Worm (Caenorhabditis elegans): ENCODE results near the gene R11G11.16.

Gene R11G11.16

ce11 chrV:536571-536970 is 11.6 kb upstream of the R11G11.16 start, which contains the start of gene C14C6.5:
Gene C14C6.5, plus strand, starts transcription at chrV:536628.
- TF ChIP-seq fos-1 (tag; optimal IDR thresholded peaks at IDR 0.05) (no peak), skn-1 (tag; optimal IDR thresholded peaks at IDR 0.05) (no peak), elt-1 (tag; optimal IDR thresholded peaks at IDR 0.05) (no peak), ama-1 (optimal IDR thresholded peaks at IDR 0.05) (no peak), ztf-4 (tag; optimal IDR thresholded peaks at IDR 0.05) (no peak), nhr-237 (tag; optimal IDR thresholded peaks at IDR 0.05) (no peak), nhr-77 (tag; optimal IDR thresholded peaks at IDR 0.05) (no peak), nhr-12 (tag; optimal IDR thresholded peaks at IDR 0.05) (no peak), mbf-1 (tag; optimal IDR thresholded peaks at IDR 0.05) (no peak), alr-1 (tag; optimal IDR thresholded peaks at IDR 0.05) (no peak)

- peak; percentile 27 for TF ChIP-seq F13H6.1 (tag; optimal IDR thresholded peaks at IDR 0.05)
- TF ChIP-seq nhr-25 (tag; optimal IDR thresholded peaks at IDR 0.05): peak; percentile 48
- no peak for TF ChIP-seq elt-3 (tag; optimal IDR thresholded peaks at IDR 0.05)
- peak; percentile 29 for TF ChIP-seq crh-2 (tag; optimal IDR thresholded peaks at IDR 0.05)
- TF ChIP-seq sma-9 (GFP tag; optimal IDR thresholded peaks at IDR 0.05): peak; percentile 88
- TF ChIP-seq sma-9 (tag; optimal IDR thresholded peaks at IDR 0.05): no peak
- TF ChIP-seq skn-1 (tag; optimal IDR thresholded peaks at IDR 0.05): no peak
- peak; percentile 32 for TF ChIP-seq gmeb-1 (tag; optimal IDR thresholded peaks at IDR 0.05)
- no peak for TF ChIP-seq lin-13 (GFP tag; optimal IDR thresholded peaks at IDR 0.05)
- TF ChIP-seq lsy-2 (tag; optimal IDR thresholded peaks at IDR 0.05): peak in 1 of 2 experiments; percentile 38
- peak; percentile 21 for TF ChIP-seq sma-3 (GFP tag; optimal IDR thresholded peaks at IDR 0.05)
- no peak for TF ChIP-seq snpc-4 (tag; optimal IDR thresholded peaks at IDR 0.05)
- no peak for TF ChIP-seq egl-27 (tag; optimal IDR thresholded peaks at IDR 0.05)
- TF ChIP-seq nhr-21 (tag; optimal IDR thresholded peaks at IDR 0.05): no peak
- TF ChIP-seq R02D3.7 (tag; optimal IDR thresholded peaks at IDR 0.05): no peak
- no peak for TF ChIP-seq elt-1 (tag; optimal IDR thresholded peaks at IDR 0.05)
- TF ChIP-seq nhr-129 (tag; optimal IDR thresholded peaks at IDR 0.05): peak; percentile 91
- no peak for TF ChIP-seq lin-11 (tag; optimal IDR thresholded peaks at IDR 0.05)
- TF ChIP-seq ceh-16 (tag; optimal IDR thresholded peaks at IDR 0.05): no peak
- TF ChIP-seq nhr-237 (tag; optimal IDR thresholded peaks at IDR 0.05): no peak
- TF ChIP-seq C34F6.9 (tag; optimal IDR thresholded peaks at IDR 0.05): peak; percentile 20
- TF ChIP-seq fos-1 (tag; optimal IDR thresholded peaks at IDR 0.05): peak; percentile 37
- no peak for TF ChIP-seq Y55F3AM.14 (GFP tag; optimal IDR thresholded peaks at IDR 0.05)
Observed at ce11 chrV:534176-534575, 9.2 kb upstream of the R11G11.16 start, which contains the start of gene nhr-132. Gene nhr-132, plus strand, starts transcription at chrV:534446.

- TF ChIP-seq sma-9 (GFP tag; optimal IDR thresholded peaks at IDR 0.05) (peak; percentile 99), sma-9 (tag; optimal IDR thresholded peaks at IDR 0.05) (peak; percentile 43), gmeb-1 (tag; optimal IDR thresholded peaks at IDR 0.05) (peak; percentile 29), unc-55 (GFP tag; optimal IDR thresholded peaks at IDR 0.05) (peak; percentile 70), peb-1 (tag; optimal IDR thresholded peaks at IDR 0.05) (no peak), nhr-129 (tag; optimal IDR thresholded peaks at IDR 0.05) (peak; percentile 97), mbf-1 (tag; optimal IDR thresholded peaks at IDR 0.05) (no peak), skn-1 (tag; optimal IDR thresholded peaks at IDR 0.05) (no peak), alr-1 (tag; optimal IDR thresholded peaks at IDR 0.05) (no peak), blmp-1 (tag; optimal IDR thresholded peaks at IDR 0.05; ENCODE audit: insufficient read depth) (peak; percentile 64), C34F6.9 (tag; optimal IDR thresholded peaks at IDR 0.05) (peak; percentile 62), fos-1 (tag; optimal IDR thresholded peaks at IDR 0.05) (peak; percentile 93), crh-2 (tag; optimal IDR thresholded peaks at IDR 0.05) (peak; percentile 63), unc-39 (tag; optimal IDR thresholded peaks at IDR 0.05) (no peak), sma-3 (GFP tag; optimal IDR thresholded peaks at IDR 0.05) (peak; percentile 61), F13H6.1 (tag; optimal IDR thresholded peaks at IDR 0.05) (peak; percentile 81), nhr-25 (tag; optimal IDR thresholded peaks at IDR 0.05) (no peak), ztf-1 (GFP tag; conservative IDR thresholded peaks at IDR 0.05) (no peak), nhr-21 (tag; optimal IDR thresholded peaks at IDR 0.05) (peak; percentile 66), snpc-4 (tag; optimal IDR thresholded peaks at IDR 0.05) (peak; percentile 17), aly-2 (tag; optimal IDR thresholded peaks at IDR 0.05) (no peak), ama-1 (optimal IDR thresholded peaks at IDR 0.05) (no peak), mdl-1 (tag; optimal IDR thresholded peaks at IDR 0.05) (peak in 1 of 2 experiments; percentile 51), mab-5 (tag; optimal IDR thresholded peaks at IDR 0.05) (no peak), ceh-16 (tag; optimal IDR thresholded peaks at IDR 0.05) (peak; percentile 18), lsy-2 (tag; optimal IDR thresholded peaks at IDR 0.05) (no peak), egl-27 (tag; optimal IDR thresholded peaks at IDR 0.05) (peak; percentile 83), R02D3.7 (tag; optimal IDR thresholded peaks at IDR 0.05) (no peak), nhr-6 (tag; optimal IDR thresholded peaks at IDR 0.05) (peak; percentile 15)
Observed at ce11 chrV:532046-532445, 7.1 kb upstream of the R11G11.16 start, which contains the start of gene nhr-58. Gene nhr-58, plus strand, starts transcription at chrV:532259.

Data from whole organism, L2 larva.